Worm (Caenorhabditis elegans): Measurements from ENCODE around the gene irld-60.
A peak's percentile ranks its signal among the peaks of the same experiment; 100 is the strongest.

The irld-60 gene

ce11 chrIII:12711682-12712081, 39.0 kb downstream of the irld-60 start:
- TF ChIP-seq K12H6.12 (tag; optimal IDR thresholded peaks at IDR 0.05) (no peak), mes-4 (tag; optimal IDR thresholded peaks at IDR 0.05) (no peak), rpc-1 (optimal IDR thresholded peaks at IDR 0.05) (no peak), rpc-1 (tag; optimal IDR thresholded peaks at IDR 0.05) (no peak), mcd-1 (GFP tag; IDR thresholded peaks at IDR 0.05) (no peak), let-526 (GFP tag; IDR thresholded peaks at IDR 0.05) (no peak), ztf-18 (tag; optimal IDR thresholded peaks at IDR 0.05) (no peak), F57C9.4 (tag; optimal IDR thresholded peaks at IDR 0.05) (no peak), athp-1 (tag; optimal IDR thresholded peaks at IDR 0.05) (no peak), akir-1 (GFP tag; optimal IDR thresholded peaks at IDR 0.05) (no peak), ztf-26 (tag; optimal IDR thresholded peaks at IDR 0.05) (no peak), somi-1 (GFP tag; optimal IDR thresholded peaks at IDR 0.05) (no peak)

DNA sequence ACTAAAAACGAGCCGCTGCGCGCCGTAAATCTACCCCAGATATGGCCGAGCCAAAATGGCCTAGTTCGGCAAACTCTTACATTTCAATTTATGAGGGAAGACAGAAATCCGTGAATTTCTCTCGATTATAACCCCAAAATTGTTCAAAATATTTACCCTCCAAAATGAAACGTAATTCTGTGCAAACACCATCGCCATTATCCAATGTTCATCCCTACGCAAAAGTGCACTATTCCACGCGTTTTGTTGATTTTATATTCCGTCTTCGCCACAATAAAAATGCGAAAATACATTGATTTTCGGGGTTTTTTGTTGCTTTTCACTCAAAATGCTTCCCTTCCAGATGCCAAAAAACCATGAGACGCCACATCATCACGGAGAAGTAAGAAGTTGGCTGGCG, 39.5 kb downstream of the irld-60 start, which contains the start of gene hut-1:
Gene hut-1 (plus strand): TSS at position 344 of the 400 bp plus-strand sequence.
- TF ChIP-seq athp-1 (tag; optimal IDR thresholded peaks at IDR 0.05) (no peak), Y95B8A.8 (GFP tag; IDR thresholded peaks at IDR 0.05) (no peak), F23B12.7 (tag; optimal IDR thresholded peaks at IDR 0.05; ENCODE audit: insufficient read depth) (no peak), C17E4.6 (GFP tag; IDR thresholded peaks at IDR 0.05) (no peak), let-526 (GFP tag; IDR thresholded peaks at IDR 0.05) (no peak), bed-1 (GFP tag; IDR thresholded peaks at IDR 0.05) (no peak), lin-35 (GFP tag; optimal IDR thresholded peaks at IDR 0.05) (peak in 1 of 3 experiments; percentile 12), nfya-1 (tag; optimal IDR thresholded peaks at IDR 0.05; ENCODE audit: borderline replicate concordance, insufficient read depth) (no peak), F37B4.10 (GFP tag; IDR thresholded peaks at IDR 0.05) (no peak), B0019.2 (GFP tag; conservative IDR thresholded peaks at IDR 0.05) (no peak), F57A8.1 (GFP tag; optimal IDR thresholded peaks at IDR 0.05) (no peak), unc-62 (GFP tag; optimal IDR thresholded peaks at IDR 0.05) (no peak), cebp-2 (GFP tag; IDR thresholded peaks at IDR 0.05) (no peak), tbx-9 (tag; optimal IDR thresholded peaks at IDR 0.05; ENCODE audit: borderline replicate concordance) (no peak), T26A5.8 (tag; optimal IDR thresholded peaks at IDR 0.05) (no peak), F39B2.1 (GFP tag; IDR thresholded peaks at IDR 0.05) (no peak), madf-6 (GFP tag; IDR thresholded peaks at IDR 0.05) (no peak), hmg-20 (GFP tag; IDR thresholded peaks at IDR 0.05) (no peak), sdz-38 (tag; optimal IDR thresholded peaks at IDR 0.05) (no peak), somi-1 (GFP tag; optimal IDR thresholded peaks at IDR 0.05) (no peak), dpl-1 (GFP tag; optimal IDR thresholded peaks at IDR 0.05) (peak; percentile 9), ceh-27 (GFP tag; optimal IDR thresholded peaks at IDR 0.05) (peak; percentile 24), B0336.3 (GFP tag; IDR thresholded peaks at IDR 0.05) (no peak), ZK185.1 (tag; optimal IDR thresholded peaks at IDR 0.05; ENCODE audit: poor library complexity, severe bottlenecking) (no peak), pbrm-1 (GFP tag; IDR thresholded peaks at IDR 0.05) (no peak), cebp-1 (GFP tag; IDR thresholded peaks at IDR 0.05) (no peak), cebp-1 (tag; optimal IDR thresholded peaks at IDR 0.05) (peak; percentile 26), lsy-27 (tag; optimal IDR thresholded peaks at IDR 0.05; ENCODE audit: borderline replicate concordance, insufficient read depth) (no peak), rpc-1 (optimal IDR thresholded peaks at IDR 0.05) (no peak), rpc-1 (tag; optimal IDR thresholded peaks at IDR 0.05) (no peak), ekl-4 (GFP tag; IDR thresholded peaks at IDR 0.05) (no peak), ztf-25 (GFP tag; IDR thresholded peaks at IDR 0.05) (no peak), hsf-1 (GFP tag; IDR thresholded peaks at IDR 0.05) (no peak), dox-1 (GFP tag; IDR thresholded peaks at IDR 0.05) (no peak), die-1 (tag; optimal IDR thresholded peaks at IDR 0.05) (no peak), mcd-1 (GFP tag; IDR thresholded peaks at IDR 0.05) (0 out of 2 replicates have a peak, but pooled peaks have one; percentile 6), snpc-1.3 (tag; optimal IDR thresholded peaks at IDR 0.05; ENCODE audit: insufficient read depth) (no peak), him-1 (tag; optimal IDR thresholded peaks at IDR 0.05) (no peak), lin-54 (GFP tag; optimal IDR thresholded peaks at IDR 0.05) (peak; percentile 14), C06A6.2 (GFP tag; conservative IDR thresholded peaks at IDR 0.05) (no peak)

Measured in whole organism, young adult.